Comparison of ENCODE assay signal across 1 fruit fly cellular context in the genomic region with DNA sequence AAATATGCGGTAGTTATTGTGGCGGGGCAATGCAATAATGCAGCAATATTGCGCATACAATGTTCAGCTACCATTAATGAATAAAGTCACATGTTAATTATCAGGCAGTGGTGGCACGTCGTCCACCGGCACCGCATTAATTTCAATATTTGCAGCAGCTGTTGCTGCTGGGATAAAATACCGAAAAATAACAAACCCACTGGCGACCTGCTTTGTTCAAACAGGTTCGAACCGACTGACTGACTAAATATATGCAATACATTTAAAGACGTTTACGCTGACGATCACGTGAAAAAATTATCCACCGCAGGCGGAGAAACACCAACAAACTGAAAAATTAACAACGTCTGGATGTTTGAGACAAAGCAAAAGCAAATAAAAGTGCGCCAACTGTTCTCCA.
TF ChIP-seq lines count a peak whose summit lies in the region.

No protein-coding gene starts in this region.

TF ChIP-seq in whole organism, embryonic, 481 proteins besides CTCF, POLR2A, EP300 and RAD21 (continued from another document):
- no peak for TF ChIP-seq Bteb2 (GFP tag; optimal IDR thresholded peaks at IDR 0.05; lab: Kevin White, UChicago)
- no peak for TF ChIP-seq CG15073 (GFP tag; optimal IDR thresholded peaks at IDR 0.05; lab: Kevin White, UChicago)
- TF ChIP-seq fru (optimal IDR thresholded peaks at IDR 0.05; lab: Kevin White, UChicago): no peak
- no peak for TF ChIP-seq fd102C (GFP tag; optimal IDR thresholded peaks at IDR 0.05; lab: Kevin White, UChicago)
- no peak for TF ChIP-seq unc-4 (GFP tag; IDR thresholded peaks at IDR 0.05; lab: Robert Waterston, UW; ENCODE audit: partially characterized antibody)
- TF ChIP-seq Adf1 (GFP tag; IDR thresholded peaks at IDR 0.05; lab: Robert Waterston, UW): no peak
- TF ChIP-seq emc (GFP tag; optimal IDR thresholded peaks at IDR 0.05; lab: Kevin White, UChicago): no peak
- no peak for TF ChIP-seq pfk (GFP tag; optimal IDR thresholded peaks at IDR 0.05; lab: Kevin White, UChicago)
- TF ChIP-seq disco-r (GFP tag; optimal IDR thresholded peaks at IDR 0.05; lab: Kevin White, UChicago): no peak
- TF ChIP-seq chinmo (GFP tag; IDR thresholded peaks at IDR 0.05; lab: Robert Waterston, UW; ENCODE audit: partially characterized antibody): 0 out of 4 replicates have a peak, but pooled peaks have one; percentile 63
- TF ChIP-seq wek (GFP tag; optimal IDR thresholded peaks at IDR 0.05; lab: Kevin White, UChicago): peak; percentile 5
- TF ChIP-seq Six4 (GFP tag; optimal IDR thresholded peaks at IDR 0.05; lab: Kevin White, UChicago): no peak
- no peak for TF ChIP-seq CG3995 (GFP tag; optimal IDR thresholded peaks at IDR 0.05; lab: Kevin White, UChicago)
